Worm (Caenorhabditis elegans): Measurements from ENCODE around the gene E02H4.7.

DNA sequence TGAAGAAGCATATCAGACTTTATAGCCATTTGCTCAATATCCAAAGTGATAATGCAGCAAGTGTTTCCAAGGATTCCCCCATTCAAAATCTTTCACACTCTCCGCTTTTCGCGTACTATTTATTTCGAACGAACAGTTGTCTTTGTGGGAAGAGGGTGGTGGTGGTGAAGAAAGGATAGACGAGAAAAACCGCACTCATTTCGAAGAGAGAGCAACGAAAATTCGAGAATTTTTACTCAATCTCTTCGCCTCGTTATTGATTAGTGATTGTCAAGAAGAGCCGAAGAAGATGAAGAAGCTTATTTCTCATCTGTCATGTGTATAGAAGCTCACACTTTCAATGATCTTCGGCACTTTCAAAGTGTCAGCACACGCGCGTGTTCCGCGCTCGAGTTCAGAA lies 31.8 kb downstream of the E02H4.7 start:
- TF ChIP-seq ets-7 (tag; optimal IDR thresholded peaks at IDR 0.05) (no peak), ama-1 (optimal IDR thresholded peaks at IDR 0.05) (no peak), scrt-1 (GFP tag; IDR thresholded peaks at IDR 0.05) (no peak)
